Worm (Caenorhabditis elegans) whole organism, L4 larva: ENCODE measurements around the gene F20B6.5.

Experiments used
- D1046.2 ChIP-seq: fragments of 200-800 bp; sonication (Bioruptor generic); IDR thresholded peaks from 2 replicates; pipeline ENCODE4 v1.3.6; 2022; ENCODE audit warnings: missing genetic modification characterization, missing compliant biosample characterization
- F37D6.2 ChIP-seq: sonication (generic microtip); optimal IDR thresholded peaks from 2 replicates; lab custom pipeline; 2016; ENCODE audit warnings: mild to moderate bottlenecking, missing genetic modification characterization, missing compliant biosample characterization
- T20F7.1 ChIP-seq: fragments of 200-800 bp; sonication (Bioruptor generic); optimal IDR thresholded peaks from 2 replicates; lab custom pipeline; 2018; ENCODE audit warnings: mild to moderate bottlenecking, missing genetic modification characterization, missing compliant biosample characterization
- Y5F2A.4 ChIP-seq: fragments of 200-800 bp; sonication (Bioruptor generic); optimal IDR thresholded peaks from 2 replicates; lab custom pipeline; 2018; ENCODE audit warnings: mild to moderate bottlenecking, missing genetic modification characterization, missing compliant biosample characterization
- ZK337.2 ChIP-seq: fragments of 200-800 bp; sonication (Bioruptor generic); IDR thresholded peaks from 2 replicates; pipeline ENCODE4 v1.3.6; 2022; ENCODE audit warnings: missing genetic modification reagents, missing genetic modification characterization, missing compliant biosample characterization
- ZK546.5 ChIP-seq, 2 experiments: sonication (generic microtip); optimal IDR thresholded peaks; 2 replicates each; lab custom pipeline; 2017; ENCODE audit warnings: missing biosample characterization in 2 of 2, missing genetic modification characterization in 2 of 2
- aha-1 ChIP-seq: fragments of 150-350 bp; peaks from one replicate; lab custom pipeline; 2014; ENCODE audit warnings: missing biosample characterization, missing genetic modification characterization
- ceh-20 ChIP-seq: fragments of 200-800 bp; sonication (Bioruptor generic); IDR thresholded peaks from 2 replicates; pipeline ENCODE4 v1.3.6; 2022; ENCODE audit warnings: missing genetic modification reagents, missing genetic modification characterization, missing compliant biosample characterization
- cey-2 ChIP-seq: sonication (generic microtip); optimal IDR thresholded peaks from 3 replicates; lab custom pipeline; 2017; ENCODE audit warnings: missing genetic modification characterization, mild to moderate bottlenecking, missing compliant biosample characterization, antibody characterized with exemption, borderline replicate concordance; ENCODE audit not compliant: insufficient read depth
- dmd-6 ChIP-seq: fragments of 200-800 bp; sonication (Bioruptor generic); IDR thresholded peaks from 2 replicates; pipeline ENCODE4 v1.3.6; 2022; ENCODE audit warnings: missing genetic modification reagents, missing genetic modification characterization, missing compliant biosample characterization
- dve-1 ChIP-seq: sonication (generic microtip); optimal IDR thresholded peaks from 2 replicates; lab custom pipeline; 2017; ENCODE audit warnings: antibody characterized with exemption, mild to moderate bottlenecking, missing genetic modification characterization, missing compliant biosample characterization; ENCODE audit not compliant: insufficient read depth
- egl-27 ChIP-seq: sonication (generic microtip); optimal IDR thresholded peaks from 3 replicates; lab custom pipeline; 2017; ENCODE audit warnings: missing biosample characterization, missing genetic modification reagents, missing genetic modification characterization
- egl-43 ChIP-seq: fragments of 200-800 bp; sonication (Bioruptor generic); IDR thresholded peaks from 2 replicates; pipeline ENCODE4 v1.3.6; 2022; ENCODE audit warnings: missing genetic modification reagents, missing genetic modification characterization, missing compliant biosample characterization
- hif-1 ChIP-seq, 2 experiments: sonication (generic microtip); optimal IDR thresholded peaks; 2 replicates each; lab custom pipeline; 2016 to 2017; ENCODE audit warnings: missing compliant biosample characterization in 2 of 2, missing genetic modification characterization in 2 of 2, missing genetic modification reagents in 2 of 2, missing genotype in 2 of 2, mild to moderate bottlenecking in 1 of 2
- hlh-11 ChIP-seq: fragments of 200-800 bp; sonication (Bioruptor generic); optimal IDR thresholded peaks from 2 replicates; lab custom pipeline; 2018; ENCODE audit warnings: mild to moderate bottlenecking, missing genetic modification characterization, missing compliant biosample characterization
- hlh-30 ChIP-seq: sonication (generic microtip); optimal IDR thresholded peaks from 2 replicates; lab custom pipeline; 2017; ENCODE audit warnings: antibody characterized with exemption, mild to moderate bottlenecking, missing genetic modification characterization, missing compliant biosample characterization; ENCODE audit not compliant: insufficient read depth
- jun-1 ChIP-seq: fragments of 150-350 bp; optimal IDR thresholded peaks from 2 replicates; lab custom pipeline; 2014; ENCODE audit warnings: missing biosample characterization, missing genetic modification reagents, missing genetic modification characterization
- lin-15B ChIP-seq: fragments of 150-350 bp; sonication (generic microtip); optimal IDR thresholded peaks from 3 replicates; lab custom pipeline; 2014; ENCODE audit warnings: missing biosample characterization, missing genetic modification characterization
- lsy-2 ChIP-seq, 2 experiments: fragments of 150-350 bp in 1 of 2; sonication (generic microtip) in 1 of 2; optimal IDR thresholded peaks; 2 replicates each; lab custom pipeline; 2014 to 2017; ENCODE audit warnings: missing biosample characterization in 2 of 2, missing genetic modification characterization in 2 of 2
- mep-1 ChIP-seq: fragments of 150-350 bp; sonication (generic microtip); optimal IDR thresholded peaks from 3 replicates; lab custom pipeline; 2014; ENCODE audit warnings: missing biosample characterization, missing genetic modification characterization
- mes-2 ChIP-seq: sonication (generic microtip); optimal IDR thresholded peaks from 2 replicates; lab custom pipeline; 2016; ENCODE audit warnings: missing genotype, mild to moderate bottlenecking, missing genetic modification characterization, missing compliant biosample characterization; ENCODE audit not compliant: poor library complexity, severe bottlenecking
- mxl-3 ChIP-seq: fragments of 200-800 bp; sonication (Bioruptor generic); optimal IDR thresholded peaks from 2 replicates; lab custom pipeline; 2018; ENCODE audit warnings: mild to moderate bottlenecking, missing genetic modification characterization, missing compliant biosample characterization
- nhr-11 ChIP-seq: fragments of 150-350 bp; optimal IDR thresholded peaks from 2 replicates; lab custom pipeline; 2014; ENCODE audit warnings: missing biosample characterization, missing genetic modification characterization
- nhr-25 ChIP-seq: sonication (generic microtip); optimal IDR thresholded peaks from 2 replicates; lab custom pipeline; 2017; ENCODE audit warnings: missing genetic modification characterization, mild to moderate bottlenecking, missing compliant biosample characterization, antibody characterized with exemption, moderate library complexity, borderline replicate concordance; ENCODE audit not compliant: insufficient read depth
- nhr-42 ChIP-seq: fragments of 200-800 bp; sonication (Bioruptor generic); IDR thresholded peaks from 2 replicates; pipeline ENCODE4 v1.3.6; 2022; ENCODE audit warnings: missing genetic modification characterization, missing compliant biosample characterization
- nhr-48 ChIP-seq: sonication (generic microtip); optimal IDR thresholded peaks from 2 replicates; lab custom pipeline; 2016; ENCODE audit warnings: mild to moderate bottlenecking, missing genetic modification characterization, missing compliant biosample characterization
- php-3 ChIP-seq: fragments of 200-800 bp; sonication (Bioruptor generic); IDR thresholded peaks from 2 replicates; pipeline ENCODE4 v1.3.6; 2022; ENCODE audit warnings: missing genetic modification reagents, missing genetic modification characterization, missing compliant biosample characterization
- rbr-2 ChIP-seq: sonication (generic microtip); optimal IDR thresholded peaks from 2 replicates; lab custom pipeline; 2016; ENCODE audit warnings: missing genotype, missing genetic modification characterization, missing compliant biosample characterization
- set-16 ChIP-seq: fragments of 200-800 bp; sonication (Bioruptor generic); IDR thresholded peaks from 2 replicates; pipeline ENCODE4 v1.3.6; 2022; ENCODE audit warnings: missing genetic modification reagents, missing genetic modification characterization, missing compliant biosample characterization
- snpc-1.2 ChIP-seq: fragments of 200-800 bp; sonication (Bioruptor generic); IDR thresholded peaks from 2 replicates; pipeline ENCODE4 v1.3.6; 2022; ENCODE audit warnings: missing genetic modification reagents, missing genetic modification characterization, missing compliant biosample characterization
- spr-1 ChIP-seq: sonication (generic microtip); optimal IDR thresholded peaks from 2 replicates; lab custom pipeline; 2016; ENCODE audit warnings: mild to moderate bottlenecking, missing genetic modification characterization, missing compliant biosample characterization
- unc-62 ChIP-seq, 3 experiments: fragments of 150-350 bp in 1 of 3; sonication (generic microtip); optimal IDR thresholded peaks in 2 of 3; peaks in 1 of 3; 1 replicate in 1 of 3; 2 replicates in 2 of 3; lab custom pipeline; 2014 to 2017; ENCODE audit warnings: missing biosample characterization in 3 of 3, missing genetic modification characterization in 3 of 3, missing genetic modification reagents in 3 of 3, missing genotype in 1 of 3
- zip-11 ChIP-seq: fragments of 200-800 bp; sonication (Bioruptor generic); IDR thresholded peaks from 2 replicates; pipeline ENCODE4 v1.3.6; 2022; ENCODE audit warnings: missing genetic modification characterization, missing compliant biosample characterization
- ztf-7 ChIP-seq: fragments of 150-350 bp; optimal IDR thresholded peaks from 2 replicates; lab custom pipeline; 2014; ENCODE audit warnings: missing biosample characterization, missing genetic modification characterization

Gene F20B6.5

ce11 chrX:4222779-4223387 is 23.2 kb upstream of the F20B6.5 start (continued):
- peak; percentile 84 for TF ChIP-seq rbr-2
- TF ChIP-seq, all 104 proteins: peak for 50

ce11 chrX:4222200-4222599 is 22.5 kb upstream of the F20B6.5 start:
- TF ChIP-seq F37D6.2 (tag; lab: Kevin White, UChicago) = no peak
- TF ChIP-seq cey-2 (tag; lab: Kevin White, UChicago) = no peak
- no peak for TF ChIP-seq hif-1 (tag; optimal IDR thresholded peaks at IDR 0.05; lab: Kevin White, UChicago)
- no peak for TF ChIP-seq Y5F2A.4 (GFP tag; lab: Kevin White, UChicago)
- no peak for TF ChIP-seq nhr-48 (tag; lab: Kevin White, UChicago)
- TF ChIP-seq ztf-7 = no peak
- TF ChIP-seq jun-1 (tag; lab: Kevin White, UChicago) = no peak
- peak; percentile 44 for TF ChIP-seq nhr-11 (tag; lab: Kevin White, UChicago)
- TF ChIP-seq mep-1 (tag; lab: Kevin White, UChicago) = peak; percentile 15
- no peak for TF ChIP-seq T20F7.1 (GFP tag; lab: Kevin White, UChicago)
- TF ChIP-seq D1046.2 (GFP tag; lab: Robert Waterston, UW) = no peak
- no peak for TF ChIP-seq zip-11 (GFP tag; lab: Robert Waterston, UW)
- no peak for TF ChIP-seq nhr-25 (tag; lab: Kevin White, UChicago)
- TF ChIP-seq lsy-2 (tag; optimal IDR thresholded peaks at IDR 0.05; lab: Kevin White, UChicago) = peak in 1 of 2 experiments; percentile 62
- TF ChIP-seq unc-62 (GFP tag; optimal IDR thresholded peaks at IDR 0.05 in 1 of 2; lab: Kevin White, UChicago) = no peak
- no peak for TF ChIP-seq unc-62 (tag; optimal IDR thresholded peaks at IDR 0.05; lab: Kevin White, UChicago)
- TF ChIP-seq egl-27 (tag; lab: Kevin White, UChicago) = no peak
- TF ChIP-seq rbr-2 = no peak

- TF ChIP-seq ZK337.2 (GFP tag; lab: Robert Waterston, UW) = no peak
- no peak for TF ChIP-seq T20F7.1 (GFP tag; lab: Kevin White, UChicago)
- TF ChIP-seq dve-1 (tag; lab: Kevin White, UChicago) = peak; percentile 7
- TF ChIP-seq hlh-30 (tag; lab: Kevin White, UChicago) = peak; percentile 81
- TF ChIP-seq dmd-6 = peak; percentile 21; the same call in 1 of the 2 replicates
- TF ChIP-seq ztf-7 = no peak
- TF ChIP-seq mes-2 (tag; lab: Kevin White, UChicago) = peak; percentile 26
- TF ChIP-seq ceh-20 (GFP tag; lab: Robert Waterston, UW) = peak; percentile 62; the same call in 1 of the 2 replicates
- TF ChIP-seq hlh-11 (tag; lab: Kevin White, UChicago) = peak; percentile 54
Observed at ce11 chrX:4219487-4219886, 19.8 kb upstream of the F20B6.5 start.

ce11 chrX:4218174-4218573 is 18.4 kb upstream of the F20B6.5 start, which contains the start of gene W01H2.2:
TSS of gene W01H2.2 (minus strand) at chrX:4218458.
- peak; percentile 70 for TF ChIP-seq set-16 (GFP tag; lab: Robert Waterston, UW)
- TF ChIP-seq rbr-2 = peak; percentile 33
- TF ChIP-seq hlh-30 (tag; lab: Kevin White, UChicago) = no peak
- TF ChIP-seq egl-43 = peak; percentile 62
- TF ChIP-seq mxl-3 (GFP tag; lab: Kevin White, UChicago) = no peak
- no peak for TF ChIP-seq dve-1 (tag; lab: Kevin White, UChicago)
- no peak for TF ChIP-seq nhr-48 (tag; lab: Kevin White, UChicago)
- no peak for TF ChIP-seq nhr-25 (tag; lab: Kevin White, UChicago)

DNA sequence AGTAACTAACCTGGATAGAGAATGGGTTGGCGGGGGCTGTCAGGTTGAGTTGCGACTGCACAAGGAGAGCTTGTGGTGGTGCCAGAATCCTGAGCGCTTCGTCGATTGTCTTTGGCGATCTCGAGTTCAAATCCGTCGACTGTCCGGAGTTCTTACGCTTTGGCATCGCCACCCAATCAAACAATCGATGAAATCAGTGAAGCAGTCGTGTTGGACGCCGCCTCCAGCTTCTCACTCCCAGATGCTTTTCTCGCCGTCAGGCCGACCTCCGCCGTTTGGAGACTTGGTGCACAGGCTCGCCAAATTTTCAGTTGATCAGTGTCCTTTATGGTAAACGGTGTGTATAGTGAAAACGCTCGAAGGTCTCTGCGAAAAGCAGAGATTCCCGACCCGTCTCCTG is 17.2 kb upstream of the F20B6.5 start, which contains the start of the genes F20B6.10 and hpk-1:
F20B6.10 (minus strand) TSS at position 303 of the 400 bp plus-strand sequence.
hpk-1 (minus strand) TSS at position 397 of the 400 bp plus-strand sequence.
- TF ChIP-seq snpc-1.2 (GFP tag; lab: Robert Waterston, UW) (0 out of 2 replicates have a peak, but pooled peaks have one; percentile 30), F37D6.2 (tag; lab: Kevin White, UChicago) (no peak), lin-15B (tag; lab: Kevin White, UChicago) (no peak), D1046.2 (GFP tag; lab: Robert Waterston, UW) (0 out of 2 replicates have a peak, but pooled peaks have one; percentile 5), nhr-42 (0 out of 2 replicates have a peak, but pooled peaks have one; percentile 31), spr-1 (tag; lab: Kevin White, UChicago) (no peak), aha-1 (tag; lab: Kevin White, UChicago) (no peak), ZK546.5 (tag; optimal IDR thresholded peaks at IDR 0.05; lab: Kevin White, UChicago) (no peak), php-3 (GFP tag; lab: Robert Waterston, UW) (0 out of 2 replicates have a peak, but pooled peaks have one; percentile 10), set-16 (GFP tag; lab: Robert Waterston, UW) (peak; percentile 55)
